Worm (Caenorhabditis elegans) whole organism, mixed stage, embryonic: ENCODE results near the gene C01G10.10.

Experiments
- M03D4.4 ChIP-seq: sonication (generic microtip); optimal IDR thresholded peaks from 2 replicates; lab custom pipeline; 2017; ENCODE audit warnings: mild to moderate bottlenecking, missing genetic modification characterization, missing compliant biosample characterization
- bed-3 ChIP-seq: fragments of 200-800 bp; sonication (Bioruptor generic); optimal IDR thresholded peaks from 3 replicates; lab custom pipeline; 2018; ENCODE audit warnings: mild to moderate bottlenecking, missing genetic modification characterization, moderate library complexity, missing compliant biosample characterization
- blmp-1 ChIP-seq: fragments of 150-350 bp; optimal IDR thresholded peaks from 2 replicates; lab custom pipeline; 2014; ENCODE audit warnings: missing biosample characterization, missing genetic modification characterization
- ceh-39 ChIP-seq: fragments of 150-350 bp; optimal IDR thresholded peaks from 2 replicates; lab custom pipeline; 2014; ENCODE audit warnings: missing biosample characterization, missing genetic modification characterization
- ceh-83 ChIP-seq: fragments of 200-800 bp; sonication (Bioruptor generic); optimal IDR thresholded peaks from 2 replicates; lab custom pipeline; 2018; ENCODE audit warnings: mild to moderate bottlenecking, missing genetic modification characterization, missing compliant biosample characterization
- ces-1 ChIP-seq: fragments of 150-350 bp; optimal IDR thresholded peaks from 2 replicates; lab custom pipeline; 2014; ENCODE audit warnings: missing biosample characterization, missing genetic modification reagents, missing genetic modification characterization
- cnd-1 ChIP-seq: fragments of 200-800 bp; sonication (Bioruptor generic); optimal IDR thresholded peaks from 2 replicates; lab custom pipeline; 2018; ENCODE audit warnings: mild to moderate bottlenecking, missing genetic modification characterization, missing compliant biosample characterization
- drap-1 ChIP-seq: fragments of 200-800 bp; sonication (Bioruptor generic); optimal IDR thresholded peaks from 3 replicates; lab custom pipeline; 2018; ENCODE audit warnings: mild to moderate bottlenecking, missing genetic modification characterization, missing compliant biosample characterization
- elt-1 ChIP-seq: sonication (generic microtip); optimal IDR thresholded peaks from 2 replicates; lab custom pipeline; 2017; ENCODE audit warnings: missing genetic modification characterization, mild to moderate bottlenecking, missing compliant biosample characterization, antibody characterized with exemption, moderate library complexity, borderline replicate concordance; ENCODE audit not compliant: insufficient read depth
- elt-3 ChIP-seq: fragments of 150-350 bp; optimal IDR thresholded peaks from 2 replicates; lab custom pipeline; 2014; ENCODE audit warnings: missing biosample characterization, missing genetic modification characterization
- flh-1 ChIP-seq: fragments of 200-800 bp; sonication (Bioruptor generic); optimal IDR thresholded peaks from 2 replicates; lab custom pipeline; 2018; ENCODE audit warnings: mild to moderate bottlenecking, missing genetic modification characterization, moderate library complexity, missing compliant biosample characterization
- ham-2 ChIP-seq: fragments of 200-800 bp; sonication (Bioruptor generic); optimal IDR thresholded peaks from 2 replicates; lab custom pipeline; 2018; ENCODE audit warnings: mild to moderate bottlenecking, missing genetic modification characterization, missing compliant biosample characterization
- hlh-1 ChIP-seq: fragments of 150-350 bp; optimal IDR thresholded peaks from 2 replicates; lab custom pipeline; 2014; ENCODE audit warnings: missing biosample characterization, missing genetic modification reagents, missing genetic modification characterization
- lin-13 ChIP-seq: fragments of 150-350 bp; optimal IDR thresholded peaks from 2 replicates; lab custom pipeline; 2014; ENCODE audit warnings: missing biosample characterization, missing genetic modification characterization
- lin-32 ChIP-seq: fragments of 200-800 bp; sonication (Bioruptor generic); optimal IDR thresholded peaks from 2 replicates; lab custom pipeline; 2018; ENCODE audit warnings: mild to moderate bottlenecking, missing genetic modification characterization, missing compliant biosample characterization
- lsy-2 ChIP-seq: fragments of 150-350 bp; optimal IDR thresholded peaks from 2 replicates; lab custom pipeline; 2014; ENCODE audit warnings: missing biosample characterization, missing genetic modification characterization
- mab-5 ChIP-seq: fragments of 150-350 bp; optimal IDR thresholded peaks from 2 replicates; lab custom pipeline; 2014; ENCODE audit warnings: missing biosample characterization, missing genetic modification characterization
- mep-1 ChIP-seq: fragments of 150-350 bp; optimal IDR thresholded peaks from 2 replicates; lab custom pipeline; 2017; ENCODE audit warnings: missing biosample characterization, missing genetic modification reagents, missing genetic modification characterization, inconsistent platforms
- mls-2 ChIP-seq: sonication (generic microtip); optimal IDR thresholded peaks from 2 replicates; lab custom pipeline; 2016; ENCODE audit warnings: mild to moderate bottlenecking, missing genetic modification characterization, moderate library complexity, missing compliant biosample characterization
- nhr-12 ChIP-seq: fragments of 150-350 bp; optimal IDR thresholded peaks from 2 replicates; lab custom pipeline; 2014; ENCODE audit warnings: missing biosample characterization, missing genetic modification characterization
- nhr-2 ChIP-seq: fragments of 150-350 bp; optimal IDR thresholded peaks from 2 replicates; lab custom pipeline; 2014; ENCODE audit warnings: missing biosample characterization, missing genetic modification characterization
- nhr-237 ChIP-seq: fragments of 150-350 bp; optimal IDR thresholded peaks from 2 replicates; lab custom pipeline; 2014; ENCODE audit warnings: missing biosample characterization, missing genetic modification characterization
- nhr-28 ChIP-seq: fragments of 150-350 bp; optimal IDR thresholded peaks from 2 replicates; lab custom pipeline; 2014; ENCODE audit warnings: missing biosample characterization, missing genetic modification characterization
- nhr-76 ChIP-seq: sonication (generic microtip); optimal IDR thresholded peaks from 2 replicates; lab custom pipeline; 2017; ENCODE audit warnings: missing biosample characterization, missing genetic modification characterization
- pha-4 ChIP-seq: fragments of 150-350 bp; optimal IDR thresholded peaks from 2 replicates; lab custom pipeline; 2018; ENCODE audit warnings: missing biosample characterization, missing genetic modification reagents, missing genetic modification characterization
- sem-2 ChIP-seq: fragments of 200-800 bp; sonication (Bioruptor generic); optimal IDR thresholded peaks from 2 replicates; lab custom pipeline; 2018; ENCODE audit warnings: mild to moderate bottlenecking, missing genetic modification characterization, missing compliant biosample characterization
- snpc-4 ChIP-seq: fragments of 150-350 bp; optimal IDR thresholded peaks from 2 replicates; lab custom pipeline; 2014; ENCODE audit warnings: missing biosample characterization, missing genetic modification characterization
- sptf-1 ChIP-seq: sonication (generic microtip); optimal IDR thresholded peaks from 2 replicates; lab custom pipeline; 2017; ENCODE audit warnings: mild to moderate bottlenecking, missing genetic modification characterization, moderate library complexity, missing compliant biosample characterization
- tbx-8 ChIP-seq: fragments of 200-800 bp; sonication (Bioruptor generic); optimal IDR thresholded peaks from 2 replicates; lab custom pipeline; 2018; ENCODE audit warnings: mild to moderate bottlenecking, missing genetic modification characterization, moderate library complexity, missing compliant biosample characterization
- unc-120 ChIP-seq: sonication (generic microtip); optimal IDR thresholded peaks from 2 replicates; lab custom pipeline; 2017; ENCODE audit warnings: missing genetic modification characterization, missing compliant biosample characterization; ENCODE audit not compliant: poor library complexity, severe bottlenecking
- unc-39 ChIP-seq: fragments of 150-350 bp; optimal IDR thresholded peaks from 2 replicates; lab custom pipeline; 2014; ENCODE audit warnings: missing biosample characterization, missing genetic modification characterization
- unc-62 ChIP-seq: fragments of 150-350 bp; optimal IDR thresholded peaks from 2 replicates; lab custom pipeline; 2014; ENCODE audit warnings: missing biosample characterization, missing genetic modification reagents, missing genetic modification characterization
- zip-8 ChIP-seq: fragments of 150-350 bp; optimal IDR thresholded peaks from 2 replicates; lab custom pipeline; 2014; ENCODE audit warnings: missing biosample characterization, missing genetic modification characterization
- ztf-11 ChIP-seq: fragments of 150-350 bp; optimal IDR thresholded peaks from 2 replicates; lab custom pipeline; 2014; ENCODE audit warnings: missing biosample characterization, missing genetic modification characterization

The C01G10.10 gene

ce11 chrV:15063987-15064386 is 18.3 kb downstream of the C01G10.10 start, which contains the start of gene rap-2:
rap-2 (minus strand) TSS chrV:15064087.
- no peak for TF ChIP-seq tbx-8
- no peak for TF ChIP-seq lin-13
- no peak for TF ChIP-seq ces-1 (GFP tag; lab: Kevin White, UChicago)
- TF ChIP-seq nhr-237 (tag; lab: Kevin White, UChicago), result no peak
- no peak for TF ChIP-seq lin-32 (GFP tag; lab: Kevin White, UChicago)
- TF ChIP-seq snpc-4 (tag; lab: Kevin White, UChicago), result no peak
- no peak for TF ChIP-seq sptf-1
- no peak for TF ChIP-seq nhr-76 (tag; lab: Kevin White, UChicago)
- no peak for TF ChIP-seq ceh-83 (GFP tag; lab: Kevin White, UChicago)
- TF ChIP-seq nhr-28 (tag; lab: Kevin White, UChicago), result no peak
- no peak for TF ChIP-seq drap-1 (GFP tag; lab: Kevin White, UChicago)
- no peak for TF ChIP-seq elt-1 (tag; lab: Kevin White, UChicago)
- TF ChIP-seq M03D4.4 (tag; lab: Kevin White, UChicago), result no peak
- TF ChIP-seq elt-3 (tag; lab: Kevin White, UChicago), result no peak
- no peak for TF ChIP-seq lsy-2

- TF ChIP-seq lin-13 (no peak), blmp-1 (tag; lab: Kevin White, UChicago) (no peak), sem-2 (no peak), unc-39 (no peak), unc-120 (tag; lab: Kevin White, UChicago) (no peak), lin-32 (GFP tag; lab: Kevin White, UChicago) (no peak), nhr-76 (tag; lab: Kevin White, UChicago) (no peak), ceh-39 (no peak), cnd-1 (tag; lab: Kevin White, UChicago) (no peak), tbx-8 (no peak), nhr-12 (no peak), ceh-83 (GFP tag; lab: Kevin White, UChicago) (no peak), mep-1 (no peak), ces-1 (GFP tag; lab: Kevin White, UChicago) (no peak)
- TF ChIP-seq, all 35 proteins: peak for 0
These were observed 21.6 kb downstream of the C01G10.10 start for ce11 chrV:15060595-15060994.

ce11 chrV:15059534-15059933 is 22.7 kb downstream of the C01G10.10 start, which contains the start of the genes mcm-3 and C25D7.15:
mcm-3 (minus strand) TSS chrV:15059599.
C25D7.15 (plus strand) TSS chrV:15059808.
- TF ChIP-seq lin-32 (GFP tag; lab: Kevin White, UChicago), result no peak
- TF ChIP-seq sptf-1, result no peak
- TF ChIP-seq zip-8 (tag; lab: Kevin White, UChicago), result peak; percentile 44
- TF ChIP-seq nhr-12, result no peak
- peak; percentile 12 for TF ChIP-seq lsy-2
- no peak for TF ChIP-seq mls-2 (tag; lab: Kevin White, UChicago)
- TF ChIP-seq nhr-237 (tag; lab: Kevin White, UChicago), result no peak
- TF ChIP-seq unc-39, result no peak
- no peak for TF ChIP-seq unc-62
- no peak for TF ChIP-seq ztf-11 (tag; lab: Kevin White, UChicago)
- TF ChIP-seq pha-4, result no peak
- no peak for TF ChIP-seq M03D4.4 (tag; lab: Kevin White, UChicago)
- TF ChIP-seq ces-1 (GFP tag; lab: Kevin White, UChicago), result peak; percentile 11
- no peak for TF ChIP-seq drap-1 (GFP tag; lab: Kevin White, UChicago)

- TF ChIP-seq mls-2 (tag; lab: Kevin White, UChicago) (no peak), unc-62 (no peak), bed-3 (no peak), nhr-28 (tag; lab: Kevin White, UChicago) (no peak), sptf-1 (no peak), M03D4.4 (tag; lab: Kevin White, UChicago) (no peak), ham-2 (GFP tag; lab: Kevin White, UChicago) (no peak), nhr-76 (tag; lab: Kevin White, UChicago) (no peak)
These were observed 23.3 kb downstream of the C01G10.10 start for ce11 chrV:15058965-15059364.

ce11 chrV:15058423-15058822 is 23.8 kb downstream of the C01G10.10 start:
- TF ChIP-seq nhr-237 (tag; lab: Kevin White, UChicago) (no peak), flh-1 (GFP tag; lab: Kevin White, UChicago) (no peak), ham-2 (GFP tag; lab: Kevin White, UChicago) (no peak), zip-8 (tag; lab: Kevin White, UChicago) (no peak), bed-3 (no peak), hlh-1 (no peak), nhr-12 (no peak), blmp-1 (tag; lab: Kevin White, UChicago) (no peak), mab-5 (no peak), snpc-4 (tag; lab: Kevin White, UChicago) (no peak), nhr-76 (tag; lab: Kevin White, UChicago) (no peak), ceh-39 (no peak), unc-39 (no peak), nhr-2 (tag; lab: Kevin White, UChicago) (no peak), sem-2 (no peak), unc-120 (tag; lab: Kevin White, UChicago) (no peak), lsy-2 (no peak)
- TF ChIP-seq, all 35 proteins: peak for 0
